Fruit fly (Drosophila melanogaster) whole organism, pupa: Measurements from ENCODE around the gene MFS10.

Experiments used
- CG10348 ChIP-seq: fragments of 200-800 bp; sonication (Bioruptor generic); IDR thresholded peaks from 2 replicates; pipeline ENCODE4 v1.3.6; 2022; ENCODE audit warnings: missing biosample characterization, missing genetic modification characterization
- CG12605 ChIP-seq: fragments of 200-800 bp; sonication (Bioruptor generic); IDR thresholded peaks from 2 replicates; pipeline ENCODE4 v1.3.6; 2022; ENCODE audit warnings: missing biosample characterization, missing genetic modification characterization
- CG13204 ChIP-seq: fragments of 200-800 bp; sonication (Bioruptor generic); optimal IDR thresholded peaks from 2 replicates; lab custom pipeline; 2018; ENCODE audit warnings: missing biosample characterization, mild to moderate bottlenecking, missing genetic modification characterization, moderate library complexity
- CG15710 ChIP-seq: fragments of 200-800 bp; sonication (Bioruptor generic); optimal IDR thresholded peaks from 2 replicates; lab custom pipeline; 2018; ENCODE audit warnings: missing biosample characterization, mild to moderate bottlenecking, missing genetic modification characterization, moderate library complexity
- CG32121 ChIP-seq: fragments of 200-800 bp; sonication (Bioruptor generic); IDR thresholded peaks from 2 replicates; pipeline ENCODE4 v1.3.6; 2022; ENCODE audit warnings: missing biosample characterization, missing genetic modification characterization
- CG9948 ChIP-seq: fragments of 200-800 bp; sonication (Bioruptor generic); optimal IDR thresholded peaks from 2 replicates; lab custom pipeline; 2018; ENCODE audit warnings: missing biosample characterization, mild to moderate bottlenecking, missing genetic modification characterization, moderate library complexity
- D1 ChIP-seq: fragments of 200-800 bp; sonication (Bioruptor generic); optimal IDR thresholded peaks from 2 replicates; lab custom pipeline; 2018; ENCODE audit warnings: missing biosample characterization, mild to moderate bottlenecking, missing genetic modification characterization, moderate library complexity
- EcR ChIP-seq: fragments of 200-800 bp; sonication (Bioruptor generic); optimal IDR thresholded peaks from 3 replicates; lab custom pipeline; 2019; ENCODE audit warnings: missing biosample characterization, missing genetic modification characterization, mild to moderate bottlenecking, moderate library complexity, missing genetic modification reagents
- Pif1A ChIP-seq: fragments of 200-800 bp; sonication (Bioruptor generic); optimal IDR thresholded peaks from 3 replicates; lab custom pipeline; 2016; ENCODE audit warnings: missing biosample characterization, missing genetic modification characterization
- Pif1B ChIP-seq: fragments of 200-800 bp; sonication (Bioruptor generic); optimal IDR thresholded peaks from 3 replicates; lab custom pipeline; 2016; ENCODE audit warnings: missing biosample characterization, missing genetic modification characterization
- Snoo ChIP-seq: fragments of 200-800 bp; sonication (Bioruptor generic); optimal IDR thresholded peaks from 3 replicates; lab custom pipeline; 2017; ENCODE audit warnings: missing biosample characterization, mild to moderate bottlenecking, missing genetic modification characterization, inconsistent platforms
- fd96Ca ChIP-seq: fragments of 200-800 bp; sonication (Bioruptor generic); IDR thresholded peaks from 3 replicates; pipeline ENCODE4 v1.3.6; 2022; ENCODE audit warnings: missing biosample characterization, missing genetic modification characterization
- gl ChIP-seq: fragments of 200-800 bp; sonication (Bioruptor generic); optimal IDR thresholded peaks from 2 replicates; lab custom pipeline; 2018; ENCODE audit warnings: missing biosample characterization, mild to moderate bottlenecking, missing genetic modification characterization

DNA sequence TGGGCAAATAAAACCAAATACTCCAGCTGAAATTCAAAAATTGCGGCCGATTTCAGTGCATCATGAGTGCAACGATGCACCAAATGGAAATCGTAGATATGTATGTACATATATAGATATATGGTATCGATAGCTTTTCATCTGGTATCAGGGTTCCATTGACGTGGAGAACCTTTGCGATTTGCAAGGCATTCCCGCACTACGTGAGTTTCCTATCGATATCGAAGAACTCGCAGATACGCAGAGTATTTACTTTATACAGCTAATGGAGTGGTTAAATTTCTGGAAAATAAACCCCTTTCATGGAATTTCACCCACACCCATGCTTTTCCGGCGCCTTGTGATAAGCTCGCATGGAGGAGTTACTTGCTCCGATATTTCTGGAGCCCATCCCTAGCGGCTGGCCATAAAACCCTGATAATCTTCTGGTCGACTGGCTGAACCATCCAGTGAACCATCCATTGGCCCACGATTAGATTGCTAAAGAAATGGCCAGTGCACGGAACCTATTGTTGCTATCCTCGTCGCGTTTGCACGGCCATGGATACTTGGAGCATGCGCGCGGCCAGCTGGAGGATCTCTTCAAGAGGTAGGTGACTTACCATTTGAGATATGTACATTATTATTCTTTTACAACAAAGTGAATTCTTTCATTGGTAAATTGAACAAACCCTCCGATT lies 34.6 kb upstream of the MFS10 start, which contains the start of gene CG2200:
- peak; percentile 59 for TF ChIP-seq CG15710 (tag; lab: Kevin White, UChicago)
- no peak for TF ChIP-seq D1 (tag; lab: Kevin White, UChicago)
- TF ChIP-seq Snoo (tag; lab: Kevin White, UChicago) = peak; percentile 63
- TF ChIP-seq CG10348 (GFP tag; lab: Robert Waterston, UW) = no peak
- TF ChIP-seq Pif1B (GFP tag; lab: Kevin White, UChicago) = peak; percentile 57
- TF ChIP-seq gl (tag; lab: Kevin White, UChicago) = peak; percentile 30
- peak; percentile 77; the same call in 2 of the 3 replicates for TF ChIP-seq fd96Ca (GFP tag; lab: Robert Waterston, UW)
- peak; percentile 61 for TF ChIP-seq Pif1A (GFP tag; lab: Kevin White, UChicago)
- peak; percentile 62 for TF ChIP-seq CG12605 (GFP tag; lab: Robert Waterston, UW)
- peak; percentile 74 for TF ChIP-seq CG32121 (GFP tag; lab: Robert Waterston, UW)
- peak; percentile 23 for TF ChIP-seq CG9948 (tag; lab: Kevin White, UChicago)
- TF ChIP-seq CG13204 (GFP tag; lab: Kevin White, UChicago) = no peak
- no peak for TF ChIP-seq EcR (GFP tag; lab: Kevin White, UChicago)
